Worm (Caenorhabditis elegans) whole organism, dauer: ENCODE measurements around the gene rskd-1.

Experiments used
- unc-62 ChIP-seq: sonication (generic microtip); optimal IDR thresholded peaks from 2 replicates; lab custom pipeline; 2017; ENCODE audit warnings: missing biosample characterization, missing genetic modification reagents, missing genetic modification characterization

The rskd-1 gene

DNA sequence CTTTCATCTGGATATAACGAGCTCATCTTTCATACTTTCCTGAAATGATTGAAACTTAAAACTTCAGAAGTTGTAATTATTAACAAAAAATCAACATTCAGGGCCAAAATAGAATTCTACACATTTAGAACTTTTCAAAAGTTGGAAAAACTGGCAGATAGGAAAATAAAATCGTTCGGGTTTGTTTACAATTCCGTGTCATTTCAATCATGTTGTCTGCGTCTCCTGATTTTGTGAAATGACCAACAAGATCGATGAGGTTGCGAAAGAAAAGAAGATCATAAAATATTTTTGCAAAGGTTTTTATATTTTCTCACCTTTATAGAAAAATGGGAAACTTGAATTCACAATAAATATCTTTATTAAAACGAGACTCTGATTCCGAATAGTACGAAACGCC lies at the start of gene rskd-1:
rskd-1 (minus strand) TSS at position 39 of the 400 bp plus-strand sequence.
- TF ChIP-seq unc-62 = no peak

DNA sequence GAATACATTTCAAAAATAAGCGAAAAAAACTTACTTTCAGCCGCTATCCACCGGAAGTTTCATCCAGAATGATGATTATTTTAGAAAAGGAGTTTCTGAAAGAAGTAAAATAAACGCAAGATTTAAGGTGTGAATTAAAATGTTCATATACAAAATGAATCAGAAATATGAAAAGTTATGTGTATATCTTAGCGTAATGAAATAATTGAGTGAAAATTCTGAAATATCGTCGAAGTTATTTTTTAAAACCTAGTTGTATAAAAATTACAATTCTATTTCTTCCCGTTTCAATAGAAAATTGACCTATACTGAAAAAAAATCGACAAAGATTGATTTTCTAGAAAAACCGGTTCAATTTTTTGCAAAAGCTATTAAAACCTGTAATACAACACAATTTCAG lies 49.5 kb upstream of the rskd-1 start, which contains the start of gene twk-13:
twk-13 (minus strand) TSS at position 101 of the 400 bp plus-strand sequence.
- TF ChIP-seq unc-62 = no peak

DNA sequence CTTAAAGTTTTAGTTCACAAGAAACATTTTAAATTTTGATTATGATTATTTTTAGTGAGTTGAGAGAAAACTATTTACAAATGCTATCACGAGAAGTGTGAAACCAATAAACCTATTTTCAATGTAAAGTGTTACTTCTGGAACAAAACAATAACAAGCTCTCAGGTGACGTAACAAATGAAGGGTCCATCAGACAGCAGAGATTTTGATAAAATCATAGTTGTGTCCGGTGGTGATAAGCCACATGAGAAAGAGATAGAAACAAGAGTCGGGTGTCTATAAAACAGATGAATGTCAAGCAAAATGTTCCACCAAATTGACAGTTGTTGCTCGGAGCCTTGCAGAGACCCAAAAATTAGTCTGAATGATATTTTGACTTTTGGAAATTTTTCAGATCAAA lies 46.0 kb upstream of the rskd-1 start:
- no peak for TF ChIP-seq unc-62

DNA sequence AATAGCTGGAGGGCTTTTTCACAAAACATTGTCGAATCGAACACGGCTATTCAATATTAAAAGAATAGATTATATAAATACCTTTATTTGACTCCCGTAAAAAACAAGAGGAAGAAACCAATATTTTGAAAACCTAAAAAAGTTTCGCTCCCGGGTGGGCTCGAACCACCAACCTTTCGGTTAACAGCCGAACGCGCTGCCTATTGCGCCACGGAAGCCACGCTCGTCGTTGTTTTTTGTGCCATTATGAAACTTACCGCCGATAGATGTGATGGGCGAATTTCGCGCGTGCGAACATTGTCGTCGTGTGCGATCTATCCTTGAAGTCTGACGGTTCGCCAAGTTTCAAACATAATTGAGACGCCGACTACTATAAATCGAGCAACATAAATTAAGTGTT lies 43.4 kb upstream of the rskd-1 start:
- TF ChIP-seq unc-62 = no peak

DNA sequence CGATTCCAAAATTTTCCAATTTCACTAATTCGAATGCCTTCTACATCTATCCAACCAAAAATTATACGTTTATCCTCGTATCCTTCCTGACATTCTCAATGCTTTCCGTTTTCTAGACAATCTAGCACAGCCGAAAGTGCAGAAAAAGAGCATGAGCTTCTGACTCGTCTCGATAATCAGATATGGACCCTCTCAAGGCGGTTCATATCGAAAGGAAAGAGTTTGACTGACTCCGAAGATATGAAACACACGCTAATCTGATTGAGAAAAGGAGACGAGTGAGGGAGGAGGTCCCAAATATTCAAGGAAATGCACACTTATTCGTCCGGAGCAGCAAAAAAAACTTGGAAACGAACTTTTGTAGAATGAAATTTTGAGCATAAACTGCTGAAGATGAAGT lies 40.8 kb upstream of the rskd-1 start:
- no peak for TF ChIP-seq unc-62

DNA sequence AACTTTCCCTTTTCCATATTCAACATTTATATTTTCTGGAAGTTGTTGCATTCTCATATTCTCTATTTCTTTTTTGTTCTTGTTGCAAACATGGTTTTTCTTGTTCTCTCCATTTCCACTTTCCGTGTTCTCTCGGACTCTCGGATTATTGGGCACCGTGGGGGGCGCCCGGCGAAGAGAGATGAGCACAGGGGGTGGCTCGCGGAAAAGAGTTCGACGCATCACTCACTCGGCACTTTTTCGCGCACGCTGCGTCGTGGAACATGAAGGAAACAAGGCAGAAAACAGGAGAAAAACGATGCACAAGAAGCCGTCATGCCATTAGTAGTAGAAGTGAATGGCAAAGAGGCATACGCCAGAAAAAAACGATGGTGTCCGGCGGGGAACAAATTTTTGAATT lies 38.2 kb upstream of the rskd-1 start:
- TF ChIP-seq unc-62 = no peak

DNA sequence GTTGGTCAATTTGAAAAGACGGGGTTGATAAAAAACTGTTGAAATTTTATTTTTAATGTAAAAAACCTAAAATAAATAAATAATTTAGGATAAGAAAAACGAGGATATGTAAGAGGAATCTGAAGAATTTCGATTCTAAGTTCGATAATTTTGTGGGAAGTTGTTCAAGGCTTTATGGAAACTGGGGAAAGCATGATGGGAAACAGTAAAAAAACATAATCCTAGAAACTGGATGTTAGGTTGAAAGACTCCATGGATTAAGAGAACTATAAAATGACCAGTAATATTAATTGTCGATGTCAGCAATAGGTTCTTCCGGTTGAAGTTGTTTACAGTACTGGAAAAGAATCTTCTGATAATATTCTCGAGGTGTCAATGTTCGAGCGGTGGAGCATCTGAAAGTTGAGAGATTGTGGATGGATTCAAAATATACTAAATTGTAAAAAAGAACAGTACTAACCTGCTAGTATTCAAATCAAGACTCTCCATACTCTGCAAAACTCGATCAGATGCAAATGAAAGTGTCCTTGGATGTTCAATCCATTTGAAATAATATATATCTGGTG lies 31.9 kb upstream of the rskd-1 start:
- TF ChIP-seq unc-62 = no peak

DNA sequence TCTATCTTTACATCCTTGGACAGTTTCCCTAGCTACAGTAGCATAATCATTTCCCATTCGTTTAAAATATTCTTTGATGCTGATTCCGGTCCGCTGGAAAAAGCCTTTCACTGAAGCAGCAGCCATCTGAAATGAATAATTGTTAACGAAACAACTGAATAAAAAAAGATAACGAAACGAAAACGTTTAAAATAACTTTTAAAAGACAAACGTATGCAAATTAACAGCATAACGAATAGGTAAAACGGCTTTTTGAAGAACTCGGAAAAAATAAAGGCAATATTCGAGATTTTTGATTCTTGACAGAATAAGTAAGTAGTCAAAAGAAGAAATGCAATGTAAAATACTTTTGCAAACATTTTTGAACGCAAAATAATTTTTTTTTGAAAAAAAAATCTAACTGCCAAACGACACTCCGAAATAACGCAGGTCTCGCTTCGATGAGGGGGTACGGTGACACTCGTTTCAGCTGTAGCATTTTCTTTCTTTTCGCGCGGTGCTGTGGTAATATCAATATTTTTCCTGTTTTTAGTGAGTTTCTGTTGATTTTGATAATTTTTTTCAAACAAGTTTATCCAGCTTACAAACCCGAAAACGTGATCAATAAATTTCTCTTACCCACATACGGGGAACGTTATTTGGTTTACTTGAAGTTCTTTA lies 29.6 kb upstream of the rskd-1 start, which contains the start of the genes R04F11.5 and R04F11.2:
R04F11.5 (minus strand) TSS at position 126 of the 660 bp plus-strand sequence.
R04F11.2 (plus strand) TSS at position 488 of the 660 bp plus-strand sequence.
- no peak for TF ChIP-seq unc-62

DNA sequence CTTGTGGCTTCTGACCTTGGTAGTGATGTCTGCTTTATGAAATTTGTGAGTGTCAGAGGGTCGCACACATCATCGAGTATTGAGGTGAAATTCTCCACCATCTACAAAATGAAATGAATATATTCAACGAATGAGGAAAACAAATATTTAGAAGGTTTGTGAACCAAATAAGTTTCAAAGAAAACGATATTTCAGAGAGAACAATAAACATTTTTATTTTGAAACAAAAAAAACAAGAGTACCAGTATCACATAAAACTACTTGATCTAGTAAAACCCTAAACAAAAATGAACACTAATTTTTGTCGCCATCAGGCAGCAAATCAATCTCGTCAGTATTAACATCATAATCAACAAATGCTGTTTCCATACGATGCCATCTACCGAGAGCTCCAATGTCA lies 28.7 kb upstream of the rskd-1 start, which contains the start of gene R04F11.3:
R04F11.3 (minus strand) TSS at position 101 of the 400 bp plus-strand sequence.
- TF ChIP-seq unc-62 = no peak

DNA sequence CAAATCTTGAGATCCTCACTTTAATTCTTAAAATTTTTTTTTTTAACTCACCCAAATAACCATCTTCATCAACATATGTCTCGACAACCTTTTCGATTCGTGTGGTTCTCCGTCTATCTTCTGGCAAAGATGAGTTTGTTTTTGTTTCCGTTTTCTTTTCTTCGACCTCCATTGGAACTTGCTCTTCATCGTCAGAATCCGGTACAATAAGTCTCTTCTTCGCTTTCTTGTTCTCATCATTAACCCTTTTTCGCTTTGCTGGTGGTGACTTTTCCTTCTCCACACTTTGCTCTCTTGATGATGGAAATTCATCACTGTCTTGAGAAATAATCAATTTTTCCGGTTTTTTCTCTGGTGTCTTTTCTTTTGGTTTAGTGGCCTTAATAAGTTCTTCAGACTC lies 27.7 kb upstream of the rskd-1 start:
- TF ChIP-seq unc-62 = no peak

DNA sequence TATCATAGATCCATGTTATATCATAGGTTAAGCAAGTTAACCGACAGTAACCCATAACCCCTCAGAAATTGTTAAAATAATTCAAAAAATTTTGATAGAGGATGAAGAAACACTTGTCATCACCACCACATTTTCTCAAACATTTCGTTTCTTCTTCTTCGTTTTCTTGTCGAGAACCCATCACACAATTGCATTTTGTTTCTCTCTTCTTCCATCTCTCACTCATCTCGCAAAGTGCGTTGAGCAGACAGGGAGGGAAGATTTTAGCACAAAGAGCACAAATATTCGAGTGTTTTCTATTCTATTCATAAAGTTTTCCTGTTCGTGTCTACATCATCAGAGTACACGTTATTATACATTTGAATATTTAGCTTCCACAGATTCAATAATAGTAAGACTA lies 26.0 kb upstream of the rskd-1 start:
- no peak for TF ChIP-seq unc-62

DNA sequence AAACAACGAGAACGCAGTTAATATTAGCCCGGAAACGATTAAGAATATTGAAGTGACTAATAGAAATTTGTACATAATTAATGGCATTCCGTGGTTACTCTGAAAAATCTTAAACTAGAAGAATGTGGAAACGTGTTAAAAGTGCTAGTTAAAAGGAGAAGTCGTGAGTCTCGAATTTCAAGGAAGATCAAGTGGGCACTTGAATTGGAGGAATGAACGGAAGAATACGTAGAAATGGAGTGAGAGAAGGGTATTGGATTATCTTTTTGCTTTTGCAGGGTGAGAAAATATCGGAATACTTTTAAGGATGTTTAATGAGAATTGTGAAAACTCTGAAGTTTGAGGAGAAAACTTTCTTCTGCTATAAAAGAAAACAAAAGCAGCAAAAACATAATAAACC lies 21.8 kb upstream of the rskd-1 start, which contains the start of gene hpo-30:
hpo-30 (minus strand) TSS at position 101 of the 400 bp plus-strand sequence.
- TF ChIP-seq unc-62 = no peak

DNA sequence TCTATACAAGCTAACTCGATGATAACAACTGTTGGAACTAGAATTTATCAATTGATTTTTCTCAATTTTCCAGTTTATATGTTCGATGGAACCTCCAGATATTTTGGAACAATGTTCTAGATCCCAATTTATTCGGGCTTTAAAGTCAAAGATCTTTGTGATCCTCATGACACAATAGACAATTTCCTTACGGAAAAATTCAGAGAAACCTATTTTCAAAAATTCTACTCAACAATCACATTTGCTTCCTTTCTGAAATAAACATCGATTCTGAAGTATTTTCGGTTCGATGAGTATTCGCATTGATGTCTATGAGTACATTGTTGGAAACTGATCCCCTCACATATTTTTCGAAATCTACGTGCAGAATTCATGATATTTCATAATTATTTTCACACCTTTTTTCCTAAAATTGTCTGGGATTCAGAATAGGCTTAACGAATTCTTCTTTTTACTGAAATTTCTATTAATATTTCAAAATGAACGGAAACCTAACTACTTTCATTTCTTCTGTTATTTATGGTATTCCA lies 18.7 kb upstream of the rskd-1 start, which contains the start of gene srg-45:
srg-45 (plus strand) TSS at position 480 of the 530 bp plus-strand sequence.
- no peak for TF ChIP-seq unc-62

DNA sequence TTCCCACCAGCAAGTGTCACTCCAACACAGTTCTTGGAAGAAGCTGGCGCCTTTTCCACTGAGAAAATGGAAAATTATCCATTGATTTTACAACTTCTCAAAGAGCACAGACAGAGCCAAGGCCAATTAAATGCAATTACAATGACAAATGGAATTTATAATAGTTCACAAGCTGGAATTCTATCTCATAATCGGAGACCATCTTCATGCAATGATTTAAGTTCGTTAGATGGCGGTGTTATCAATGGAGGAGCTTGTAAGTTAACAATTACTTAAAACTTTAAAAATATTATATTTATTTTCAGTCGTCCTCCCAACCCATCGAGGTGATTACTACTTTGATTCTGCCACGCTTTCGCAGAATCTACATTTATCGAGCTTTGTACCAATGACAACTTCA lies 17.3 kb upstream of the rskd-1 start:
- no peak for TF ChIP-seq unc-62

DNA sequence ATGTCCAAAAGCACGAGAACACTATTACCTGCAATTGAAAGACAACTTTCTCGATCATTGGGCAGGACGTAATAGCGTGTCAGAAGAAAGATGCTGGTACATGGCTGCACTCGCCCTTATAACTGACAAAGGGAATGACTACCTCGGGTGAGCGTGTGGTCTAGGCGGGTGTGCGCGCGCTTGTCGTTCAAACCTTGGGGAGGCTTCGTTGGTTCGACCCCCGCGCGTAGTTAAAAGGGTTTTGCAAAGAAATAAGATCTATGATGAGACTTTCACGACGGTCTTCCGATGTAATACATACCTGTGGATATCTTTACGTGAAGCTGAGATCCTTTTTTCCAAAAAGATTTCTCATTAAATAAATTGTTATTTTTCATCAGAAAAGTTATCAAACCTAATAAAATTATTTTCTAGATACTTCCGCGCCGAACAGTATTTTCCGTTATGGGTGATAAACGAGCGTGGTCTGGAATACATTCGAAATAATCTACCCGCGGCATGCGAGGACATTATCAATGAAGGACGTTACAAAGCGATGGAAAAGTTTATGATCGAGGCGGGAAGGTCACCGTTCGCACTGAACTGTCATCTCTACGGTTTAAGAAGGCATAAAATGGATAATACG lies 15.2 kb upstream of the rskd-1 start:
- TF ChIP-seq unc-62 = no peak

DNA sequence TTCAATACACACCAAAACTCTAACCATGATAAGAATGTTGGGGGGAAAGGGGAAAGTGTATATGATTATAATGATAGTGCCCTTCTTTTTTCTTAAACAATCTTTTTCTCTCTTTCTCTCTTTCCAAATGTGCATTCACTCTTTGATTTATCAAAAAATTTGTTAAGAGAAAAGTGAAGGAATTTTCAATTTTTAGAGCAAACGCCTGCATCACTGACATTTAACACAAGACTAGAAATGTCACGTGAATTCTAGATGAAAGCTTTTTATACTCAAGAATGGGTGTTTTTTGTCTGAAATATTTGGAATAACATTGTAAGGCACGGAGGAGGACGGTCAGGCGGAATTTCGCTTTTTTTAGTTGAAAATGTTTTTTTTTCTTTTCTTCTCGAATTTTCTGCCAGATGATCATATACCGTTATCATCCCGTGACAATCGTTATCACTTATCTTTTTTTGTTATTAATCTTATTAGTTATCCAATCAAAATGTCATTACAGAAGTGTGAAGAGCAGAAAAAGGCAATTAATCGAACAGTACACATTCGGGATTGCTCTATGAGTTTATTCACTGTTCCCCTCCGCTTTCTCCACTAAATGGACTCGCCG lies 13.7 kb upstream of the rskd-1 start, which contains the start of the genes frm-7 and F55C5.17:
frm-7 (plus strand) TSS at position 500 of the 607 bp plus-strand sequence.
F55C5.17 (plus strand) TSS at position 557 of the 607 bp plus-strand sequence.
- no peak for TF ChIP-seq unc-62
